Worm (Caenorhabditis elegans) whole organism, L4 larva: ENCODE results near the gene daf-2.

Source experiments
- D1046.2 ChIP-seq: fragments of 200-800 bp; sonication (Bioruptor generic); IDR thresholded peaks from 2 replicates; pipeline ENCODE4 v1.3.6; 2022; ENCODE audit warnings: missing genetic modification characterization, missing compliant biosample characterization
- F37D6.2 ChIP-seq: sonication (generic microtip); optimal IDR thresholded peaks from 2 replicates; lab custom pipeline; 2016; ENCODE audit warnings: mild to moderate bottlenecking, missing genetic modification characterization, missing compliant biosample characterization
- F49E8.2 ChIP-seq: sonication (generic microtip); optimal IDR thresholded peaks from 2 replicates; lab custom pipeline; 2016; ENCODE audit warnings: missing compliant biosample characterization, mild to moderate bottlenecking, missing genetic modification characterization, borderline replicate concordance
- R02D3.7 ChIP-seq: fragments of 150-350 bp; sonication (generic microtip); optimal IDR thresholded peaks from 3 replicates; lab custom pipeline; 2014; ENCODE audit warnings: missing biosample characterization, missing genetic modification characterization
- T26A8.4 ChIP-seq: fragments of 200-800 bp; sonication (Bioruptor generic); IDR thresholded peaks from 2 replicates; pipeline ENCODE4 v1.3.6; 2022; ENCODE audit warnings: missing genetic modification characterization, missing compliant biosample characterization
- Y48G9A.11 ChIP-seq: fragments of 200-800 bp; sonication (Bioruptor generic); IDR thresholded peaks from 2 replicates; pipeline ENCODE4 v1.3.6; 2022; ENCODE audit warnings: missing genetic modification reagents, missing genetic modification characterization, missing compliant biosample characterization
- Y75B8A.6 ChIP-seq: fragments of 200-800 bp; sonication (Bioruptor generic); IDR thresholded peaks from 2 replicates; pipeline ENCODE4 v1.3.6; 2022; ENCODE audit warnings: missing genetic modification reagents, missing genetic modification characterization, missing compliant biosample characterization
- ZK337.2 ChIP-seq: fragments of 200-800 bp; sonication (Bioruptor generic); IDR thresholded peaks from 2 replicates; pipeline ENCODE4 v1.3.6; 2022; ENCODE audit warnings: missing genetic modification reagents, missing genetic modification characterization, missing compliant biosample characterization
- aha-1 ChIP-seq: fragments of 150-350 bp; peaks from one replicate; lab custom pipeline; 2014; ENCODE audit warnings: missing biosample characterization, missing genetic modification characterization
- arid-1 ChIP-seq: fragments of 200-800 bp; sonication (Bioruptor generic); conservative IDR thresholded peaks from 2 replicates; pipeline ENCODE4 v1.3.6; 2022; ENCODE audit warnings: missing genetic modification reagents, missing genetic modification characterization, missing compliant biosample characterization
- ceh-20 ChIP-seq: fragments of 200-800 bp; sonication (Bioruptor generic); IDR thresholded peaks from 2 replicates; pipeline ENCODE4 v1.3.6; 2022; ENCODE audit warnings: missing genetic modification reagents, missing genetic modification characterization, missing compliant biosample characterization
- ceh-62 ChIP-seq: sonication (generic microtip); optimal IDR thresholded peaks from 2 replicates; lab custom pipeline; 2017; ENCODE audit warnings: missing biosample characterization, missing genetic modification characterization
- ceh-82 ChIP-seq: sonication (generic microtip); optimal IDR thresholded peaks from 2 replicates; lab custom pipeline; 2017; ENCODE audit warnings: missing biosample characterization, missing genetic modification characterization
- cey-2 ChIP-seq: sonication (generic microtip); optimal IDR thresholded peaks from 3 replicates; lab custom pipeline; 2017; ENCODE audit warnings: missing genetic modification characterization, mild to moderate bottlenecking, missing compliant biosample characterization, antibody characterized with exemption, borderline replicate concordance; ENCODE audit not compliant: insufficient read depth
- daf-16 ChIP-seq, 3 experiments: sonication (generic microtip); optimal IDR thresholded peaks; 2 replicates each; lab custom pipeline; 2016 to 2017; ENCODE audit warnings: missing genetic modification characterization in 3 of 3, missing genetic modification reagents in 3 of 3, mild to moderate bottlenecking in 2 of 3, missing compliant biosample characterization in 2 of 3, missing biosample characterization in 1 of 3, moderate library complexity in 1 of 3
- daf-19 ChIP-seq: fragments of 200-800 bp; sonication (Bioruptor generic); conservative IDR thresholded peaks from 2 replicates; pipeline ENCODE4 v1.3.6; 2022; ENCODE audit warnings: missing genetic modification characterization, missing compliant biosample characterization
- daf-8 ChIP-seq: fragments of 200-800 bp; sonication (Bioruptor generic); IDR thresholded peaks from 2 replicates; pipeline ENCODE4 v1.3.6; 2022; ENCODE audit warnings: missing genetic modification characterization, missing compliant biosample characterization
- dmd-8 ChIP-seq: fragments of 200-800 bp; sonication (Bioruptor generic); IDR thresholded peaks from 2 replicates; pipeline ENCODE4 v1.3.6; 2022; ENCODE audit warnings: missing genetic modification characterization, missing compliant biosample characterization
- dve-1 ChIP-seq: sonication (generic microtip); optimal IDR thresholded peaks from 2 replicates; lab custom pipeline; 2017; ENCODE audit warnings: antibody characterized with exemption, mild to moderate bottlenecking, missing genetic modification characterization, missing compliant biosample characterization; ENCODE audit not compliant: insufficient read depth
- egl-27 ChIP-seq: sonication (generic microtip); optimal IDR thresholded peaks from 3 replicates; lab custom pipeline; 2017; ENCODE audit warnings: missing biosample characterization, missing genetic modification reagents, missing genetic modification characterization
- gei-8 ChIP-seq: fragments of 200-800 bp; sonication (Bioruptor generic); optimal IDR thresholded peaks from 2 replicates; lab custom pipeline; 2018; ENCODE audit warnings: mild to moderate bottlenecking, missing genetic modification characterization, missing compliant biosample characterization
- hlh-11 ChIP-seq: fragments of 200-800 bp; sonication (Bioruptor generic); optimal IDR thresholded peaks from 2 replicates; lab custom pipeline; 2018; ENCODE audit warnings: mild to moderate bottlenecking, missing genetic modification characterization, missing compliant biosample characterization
- hlh-30 ChIP-seq: sonication (generic microtip); optimal IDR thresholded peaks from 2 replicates; lab custom pipeline; 2017; ENCODE audit warnings: antibody characterized with exemption, mild to moderate bottlenecking, missing genetic modification characterization, missing compliant biosample characterization; ENCODE audit not compliant: insufficient read depth
- hmg-1.1 ChIP-seq: fragments of 200-800 bp; sonication (Bioruptor generic); IDR thresholded peaks from 2 replicates; pipeline ENCODE4 v1.3.6; 2022; ENCODE audit warnings: missing genetic modification reagents, missing genetic modification characterization, missing compliant biosample characterization
- lim-7 ChIP-seq: fragments of 200-800 bp; sonication (Bioruptor generic); IDR thresholded peaks from 2 replicates; pipeline ENCODE4 v1.3.6; 2022; ENCODE audit warnings: missing genetic modification characterization, missing compliant biosample characterization
- lin-1 ChIP-seq: fragments of 200-800 bp; sonication (Bioruptor generic); IDR thresholded peaks from 2 replicates; pipeline ENCODE4 v1.3.6; 2022; ENCODE audit warnings: missing genetic modification reagents, missing genetic modification characterization, missing compliant biosample characterization
- lin-38 ChIP-seq: fragments of 200-800 bp; sonication (Bioruptor generic); IDR thresholded peaks from 2 replicates; pipeline ENCODE4 v1.3.6; 2022; ENCODE audit warnings: missing genetic modification reagents, missing genetic modification characterization, missing compliant biosample characterization
- lir-3 ChIP-seq: sonication (generic microtip); optimal IDR thresholded peaks from 2 replicates; lab custom pipeline; 2016; ENCODE audit warnings: mild to moderate bottlenecking, missing genetic modification characterization, missing compliant biosample characterization
- mdl-1 ChIP-seq, 2 experiments: fragments of 150-350 bp in 1 of 2; sonication (generic microtip) in 1 of 2; optimal IDR thresholded peaks; 2 replicates each; lab custom pipeline; 2014 to 2017; ENCODE audit warnings: missing biosample characterization in 2 of 2, missing genetic modification characterization in 2 of 2
- mdt-29 ChIP-seq: fragments of 200-800 bp; sonication (Bioruptor generic); IDR thresholded peaks from 2 replicates; pipeline ENCODE4 v1.3.6; 2022; ENCODE audit warnings: missing genetic modification reagents, missing genetic modification characterization, missing compliant biosample characterization
- mep-1 ChIP-seq: fragments of 150-350 bp; sonication (generic microtip); optimal IDR thresholded peaks from 3 replicates; lab custom pipeline; 2014; ENCODE audit warnings: missing biosample characterization, missing genetic modification characterization
- nhr-10 ChIP-seq: fragments of 150-350 bp; optimal IDR thresholded peaks from 2 replicates; lab custom pipeline; 2014; ENCODE audit warnings: missing biosample characterization, missing genetic modification characterization
- nhr-102 ChIP-seq: sonication (generic microtip); optimal IDR thresholded peaks from 2 replicates; lab custom pipeline; 2016; ENCODE audit warnings: mild to moderate bottlenecking, missing genetic modification characterization, moderate library complexity, missing compliant biosample characterization
- nhr-111 ChIP-seq: fragments of 200-800 bp; sonication (Bioruptor generic); optimal IDR thresholded peaks from 2 replicates; lab custom pipeline; 2018; ENCODE audit warnings: mild to moderate bottlenecking, missing genetic modification characterization, missing compliant biosample characterization
- nhr-28 ChIP-seq: fragments of 150-350 bp; optimal IDR thresholded peaks from 2 replicates; lab custom pipeline; 2014; ENCODE audit warnings: missing biosample characterization, missing genetic modification characterization
- nhr-6 ChIP-seq: fragments of 150-350 bp; optimal IDR thresholded peaks from 2 replicates; lab custom pipeline; 2014; ENCODE audit warnings: missing biosample characterization, missing genetic modification characterization
- pha-4 ChIP-seq, 2 experiments: fragments of 150-350 bp in 1 of 2; fragments of 200-800 bp in 1 of 2; sonication (Bioruptor generic) in 1 of 2; IDR thresholded peaks in 1 of 2; optimal IDR thresholded peaks in 1 of 2; 2 replicates each; pipeline versions ENCODE4 v1.3.6 to Lab custom; 2014 to 2022; ENCODE audit warnings: missing genetic modification characterization in 2 of 2, missing genetic modification reagents in 2 of 2, missing biosample characterization in 1 of 2, missing compliant biosample characterization in 1 of 2
- pqm-1 ChIP-seq: sonication (generic microtip); optimal IDR thresholded peaks from 2 replicates; lab custom pipeline; 2017; ENCODE audit warnings: missing biosample characterization, missing genetic modification characterization
- rbr-2 ChIP-seq: sonication (generic microtip); optimal IDR thresholded peaks from 2 replicates; lab custom pipeline; 2016; ENCODE audit warnings: missing genotype, missing genetic modification characterization, missing compliant biosample characterization
- saeg-2 ChIP-seq: fragments of 200-800 bp; sonication (Bioruptor generic); IDR thresholded peaks from 2 replicates; pipeline ENCODE4 v1.3.6; 2022; ENCODE audit warnings: missing genetic modification reagents, missing genetic modification characterization, missing compliant biosample characterization
- snpc-4 ChIP-seq: fragments of 150-350 bp; optimal IDR thresholded peaks from 2 replicates; lab custom pipeline; 2014; ENCODE audit warnings: missing biosample characterization, missing genetic modification characterization
- spr-1 ChIP-seq: sonication (generic microtip); optimal IDR thresholded peaks from 2 replicates; lab custom pipeline; 2016; ENCODE audit warnings: mild to moderate bottlenecking, missing genetic modification characterization, missing compliant biosample characterization
- spr-3 ChIP-seq: fragments of 200-800 bp; sonication (Bioruptor generic); optimal IDR thresholded peaks from 2 replicates; lab custom pipeline; 2018; ENCODE audit warnings: mild to moderate bottlenecking, missing genetic modification characterization, missing compliant biosample characterization
- tag-97 ChIP-seq: fragments of 200-800 bp; sonication (Bioruptor generic); IDR thresholded peaks from 2 replicates; pipeline ENCODE4 v1.3.6; 2022; ENCODE audit warnings: missing genetic modification characterization, missing compliant biosample characterization

The daf-2 gene

DNA sequence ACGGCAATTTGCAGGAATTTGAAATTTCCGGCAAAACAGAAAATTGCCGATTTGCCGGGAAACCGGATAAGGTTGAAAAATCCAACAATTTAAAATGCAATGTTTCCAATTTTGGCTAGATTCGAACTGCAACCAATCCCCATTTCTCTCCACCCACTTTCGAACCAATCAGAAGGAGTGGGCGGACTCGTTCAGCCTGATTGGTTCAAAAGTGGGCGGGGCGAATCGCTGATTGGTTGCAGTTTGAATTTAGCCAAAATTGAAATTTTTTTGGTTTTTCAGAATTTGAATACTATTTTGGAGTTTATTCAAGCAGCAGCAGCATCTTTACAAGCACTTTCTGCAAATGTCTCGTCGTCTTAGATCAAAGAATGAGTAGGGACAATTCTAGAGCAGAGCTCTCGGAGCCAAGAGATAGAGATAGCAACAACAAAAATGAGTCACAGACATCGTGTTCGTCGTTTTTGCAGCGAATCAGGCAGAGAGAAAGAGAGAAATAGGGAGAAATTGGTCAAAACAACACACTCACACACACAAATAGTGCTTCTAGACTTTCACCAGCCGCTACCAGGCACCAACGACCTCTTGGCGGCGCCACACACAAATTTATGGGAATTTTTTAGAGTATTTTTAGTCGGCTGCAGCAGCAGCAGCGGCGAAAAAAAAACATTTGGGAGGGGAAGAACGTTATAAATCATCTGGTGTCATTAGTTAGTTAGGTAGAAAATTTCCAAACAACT lies 9.5 kb downstream of the daf-2 start:
- TF ChIP-seq daf-16 (GFP tag; optimal IDR thresholded peaks at IDR 0.05; lab: Kevin White, UChicago) = peak in 1 of 2 experiments; percentile 74
- no peak for TF ChIP-seq daf-16 (tag; optimal IDR thresholded peaks at IDR 0.05; lab: Kevin White, UChicago)
- TF ChIP-seq aha-1 (tag; lab: Kevin White, UChicago) = peak; percentile 58
- TF ChIP-seq mdl-1 (tag; optimal IDR thresholded peaks at IDR 0.05; lab: Kevin White, UChicago) = no peak
- TF ChIP-seq nhr-28 (tag; lab: Kevin White, UChicago) = peak; percentile 8
- TF ChIP-seq, all 104 proteins: peak for 3

DNA sequence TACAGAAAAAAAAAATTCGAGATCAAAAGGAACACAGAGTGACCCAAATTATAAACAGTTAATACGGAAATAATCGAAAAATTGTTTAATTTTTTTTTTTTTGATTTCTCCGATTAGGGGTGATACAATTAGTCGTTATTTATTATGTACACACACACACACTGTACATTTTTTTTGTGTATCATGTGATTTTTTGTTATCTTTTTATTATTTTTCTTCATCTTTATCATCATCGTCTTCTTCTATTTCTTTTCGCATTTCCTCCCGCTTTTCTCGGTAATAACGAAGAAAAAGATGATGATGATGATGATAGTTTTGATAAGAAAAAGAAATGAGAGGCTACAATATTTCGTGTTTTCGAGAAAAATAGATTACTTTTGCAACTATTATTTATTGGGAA lies 10.8 kb downstream of the daf-2 start:
- no peak for TF ChIP-seq pha-4 (GFP tag; IDR thresholded peaks at IDR 0.05; lab: Robert Waterston, UW)
- no peak for TF ChIP-seq pha-4 (tag; optimal IDR thresholded peaks at IDR 0.05; lab: Kevin White, UChicago)
- TF ChIP-seq spr-1 (tag; lab: Kevin White, UChicago) = no peak
- TF ChIP-seq nhr-102 (tag; lab: Kevin White, UChicago) = no peak
- TF ChIP-seq hmg-1.1 (GFP tag; lab: Robert Waterston, UW) = no peak
- no peak for TF ChIP-seq nhr-111 (GFP tag; lab: Kevin White, UChicago)
- TF ChIP-seq mep-1 (tag; lab: Kevin White, UChicago) = peak; percentile 7
- no peak for TF ChIP-seq rbr-2 (tag; lab: Kevin White, UChicago)
- no peak for TF ChIP-seq nhr-6 (tag; lab: Kevin White, UChicago)
- no peak for TF ChIP-seq lir-3 (tag; lab: Kevin White, UChicago)
- no peak for TF ChIP-seq mdt-29 (GFP tag; lab: Robert Waterston, UW)
- no peak for TF ChIP-seq spr-3 (GFP tag; lab: Kevin White, UChicago)
- TF ChIP-seq daf-8 (GFP tag; lab: Robert Waterston, UW) = no peak
- no peak for TF ChIP-seq arid-1 (GFP tag; lab: Robert Waterston, UW)
- no peak for TF ChIP-seq tag-97
- no peak for TF ChIP-seq nhr-10 (tag; lab: Kevin White, UChicago)
- no peak for TF ChIP-seq lin-1 (GFP tag; lab: Robert Waterston, UW)
- TF ChIP-seq D1046.2 (GFP tag; lab: Robert Waterston, UW) = no peak
- TF ChIP-seq T26A8.4 (GFP tag; lab: Robert Waterston, UW) = no peak
- TF ChIP-seq ceh-82 (tag; lab: Kevin White, UChicago) = no peak
- TF ChIP-seq daf-19 (GFP tag; lab: Robert Waterston, UW) = no peak
- TF ChIP-seq Y48G9A.11 (GFP tag; lab: Robert Waterston, UW) = no peak
- no peak for TF ChIP-seq lim-7 (GFP tag; lab: Robert Waterston, UW)
- no peak for TF ChIP-seq R02D3.7 (tag; lab: Kevin White, UChicago)
- TF ChIP-seq F49E8.2 (tag; lab: Kevin White, UChicago) = no peak
- TF ChIP-seq ceh-20 = no peak
- peak; percentile 45 for TF ChIP-seq hlh-30
- TF ChIP-seq snpc-4 = no peak
- no peak for TF ChIP-seq F37D6.2 (tag; lab: Kevin White, UChicago)
- TF ChIP-seq ceh-62 (tag; lab: Kevin White, UChicago) = no peak
- no peak for TF ChIP-seq dmd-8 (GFP tag; lab: Robert Waterston, UW)
- TF ChIP-seq saeg-2 (GFP tag; lab: Robert Waterston, UW) = no peak
- TF ChIP-seq egl-27 (tag; lab: Kevin White, UChicago) = no peak
- no peak for TF ChIP-seq Y75B8A.6
- TF ChIP-seq cey-2 = peak; percentile 3
- TF ChIP-seq gei-8 (GFP tag; lab: Kevin White, UChicago) = no peak
- TF ChIP-seq lin-38 (GFP tag; lab: Robert Waterston, UW) = no peak
- TF ChIP-seq ZK337.2 (GFP tag; lab: Robert Waterston, UW) = no peak
- peak; percentile 24 for TF ChIP-seq dve-1 (tag; lab: Kevin White, UChicago)
- no peak for TF ChIP-seq pqm-1 (tag; lab: Kevin White, UChicago)
- TF ChIP-seq nhr-28 (tag; lab: Kevin White, UChicago) = peak; percentile 81
- TF ChIP-seq hlh-11 (tag; lab: Kevin White, UChicago) = peak; percentile 11
- TF ChIP-seq, all 104 proteins: peak for 6
